Worm (Caenorhabditis elegans) whole organism, dauer: ENCODE measurements around the gene D2045.9.
"Not testable (repeated sequence)": the region's sequence is repeated elsewhere in the genome, so short reads cannot be mapped to it uniquely, and the experiment has no call there.

Experiments
- unc-62 ChIP-seq: sonication (generic microtip); optimal IDR thresholded peaks from 2 replicates; lab custom pipeline; 2017; ENCODE audit warnings: missing biosample characterization, missing genetic modification reagents, missing genetic modification characterization

Gene D2045.9

DNA sequence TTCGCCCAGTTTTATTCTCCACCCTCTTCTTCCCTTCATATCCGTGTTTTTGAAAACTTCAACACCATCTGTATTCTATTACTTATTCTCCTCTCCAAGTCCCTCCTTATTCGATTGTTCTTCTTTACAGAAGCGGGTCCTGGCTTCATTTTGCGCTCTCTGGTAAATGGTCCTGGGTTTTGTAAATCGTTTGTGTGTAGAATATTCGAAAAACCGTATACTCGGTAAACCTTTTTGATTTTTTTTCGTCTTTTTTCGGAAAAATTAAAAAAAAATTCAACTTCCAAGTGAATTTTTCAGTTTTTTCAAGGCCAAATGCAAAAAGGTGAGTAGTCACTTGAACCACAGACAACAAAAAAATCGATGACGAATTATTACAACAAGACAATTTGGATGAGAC, at the start of gene D2045.9:
D2045.9 (plus strand) TSS at position 301 of the 400 bp plus-strand sequence.
- TF ChIP-seq unc-62 (GFP tag; lab: Kevin White, UChicago): no peak

DNA sequence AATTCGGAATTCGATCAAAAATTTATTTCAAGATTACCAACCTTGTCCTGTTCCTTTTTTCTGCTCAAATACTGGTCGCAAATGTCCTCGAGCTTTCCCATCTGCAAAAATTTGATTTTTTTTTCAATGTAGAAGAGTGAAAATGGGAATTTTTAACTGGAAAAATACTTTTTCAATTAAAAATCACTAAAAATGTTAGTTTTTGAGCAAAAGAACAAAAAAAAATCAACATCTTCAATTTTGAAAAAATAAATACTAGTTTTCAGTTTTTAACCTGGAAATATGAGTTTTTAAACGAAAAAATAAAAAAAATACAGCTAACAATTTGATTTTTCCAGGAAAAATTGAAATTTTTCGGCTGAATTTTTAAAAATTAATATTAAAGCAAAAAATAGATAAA, 47.2 kb upstream of the D2045.9 start, which contains the start of gene prp-3:
prp-3 (minus strand) TSS at position 101 of the 400 bp plus-strand sequence.
- no peak for TF ChIP-seq unc-62 (GFP tag; lab: Kevin White, UChicago)

DNA sequence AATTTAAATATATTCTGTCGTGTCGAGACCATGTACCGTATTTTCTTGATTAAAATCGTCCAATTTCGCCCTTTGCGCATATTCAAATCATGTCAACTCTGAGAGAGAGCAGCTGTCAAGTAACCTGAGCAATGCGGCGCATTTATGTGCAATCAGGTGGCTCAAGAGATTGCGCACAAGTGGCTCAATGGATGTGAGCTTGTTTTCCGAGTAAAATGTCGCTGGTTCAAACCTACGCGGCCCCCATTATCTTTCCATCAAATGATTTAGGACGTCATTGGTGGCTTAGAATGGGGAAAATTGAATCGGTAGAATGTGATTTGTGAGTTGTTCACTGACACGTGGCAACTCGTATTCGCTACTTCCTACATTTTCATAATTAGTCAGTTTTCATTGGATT, 42.9 kb upstream of the D2045.9 start:
- TF ChIP-seq unc-62 (GFP tag; lab: Kevin White, UChicago): no peak

DNA sequence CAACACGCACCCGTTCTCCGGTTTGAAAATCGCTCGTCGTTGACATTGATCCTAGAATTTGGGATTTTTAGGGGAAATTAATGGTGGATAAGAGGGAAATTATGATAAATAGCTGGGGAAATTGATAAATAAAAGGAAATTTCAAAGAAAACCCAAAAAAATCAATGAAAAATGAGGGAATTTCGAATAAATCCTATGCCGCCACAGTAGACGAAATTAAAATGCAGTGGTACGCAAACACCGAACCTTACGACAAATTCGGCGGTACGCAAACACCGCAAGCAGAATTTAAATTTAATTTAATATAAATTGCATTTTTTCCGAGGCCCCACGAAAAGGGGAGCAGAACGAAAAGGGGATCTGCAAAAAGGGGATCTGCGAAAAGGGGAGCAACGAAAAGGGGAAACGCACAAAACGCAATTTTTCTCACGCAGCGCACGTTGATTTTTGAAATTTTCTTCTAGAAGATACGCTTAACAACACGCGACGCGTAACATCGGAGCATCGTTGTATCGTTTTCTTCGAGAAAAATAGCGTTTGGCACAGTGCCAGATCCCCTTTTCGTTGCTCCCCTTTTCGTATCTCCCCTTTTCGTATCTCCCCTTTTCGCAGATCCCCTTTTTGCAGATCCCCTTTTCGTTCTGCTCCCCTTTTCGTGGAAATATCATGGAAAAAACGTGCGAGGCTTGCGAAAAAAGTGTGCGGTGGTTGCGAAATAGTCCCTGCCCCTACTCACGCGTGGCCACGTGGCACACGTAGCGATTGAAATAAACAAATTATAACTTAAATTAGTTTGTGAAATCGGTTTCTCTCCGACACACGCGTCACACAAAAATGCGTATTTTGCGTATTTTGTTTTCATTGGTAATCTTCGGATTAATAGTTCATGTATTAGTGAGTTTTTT, 38.9 kb upstream of the D2045.9 start, which contains the start of the genes smrd-1 and enu-3.1:
smrd-1 (minus strand) TSS at position 51 of the 905 bp plus-strand sequence.
enu-3.1 (plus strand) TSS at position 339 of the 905 bp plus-strand sequence.
- TF ChIP-seq unc-62 (GFP tag; lab: Kevin White, UChicago): not testable (repeated sequence)

DNA sequence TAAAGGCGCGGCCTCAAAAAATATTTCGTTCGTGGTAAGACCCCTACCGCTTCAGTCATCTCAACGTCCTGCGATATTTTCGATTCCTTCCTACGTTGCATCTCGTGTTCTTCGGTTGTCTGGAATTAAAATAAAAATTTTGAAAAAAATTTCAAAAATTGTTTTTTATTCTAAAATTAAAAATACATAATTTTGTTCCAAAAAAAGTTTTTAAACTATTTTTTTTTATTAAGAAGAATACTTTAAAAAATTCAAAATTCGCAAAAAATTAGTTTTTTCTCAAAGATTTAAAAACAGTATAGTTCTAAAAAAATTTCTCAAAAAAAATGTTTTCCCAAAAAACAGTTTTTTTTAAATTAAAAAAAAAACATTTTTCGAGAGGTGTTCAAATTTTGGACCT, 36.3 kb upstream of the D2045.9 start, which contains the start of gene H04D03.6:
H04D03.6 (minus strand) TSS at position 101 of the 400 bp plus-strand sequence.
- TF ChIP-seq unc-62 (GFP tag; lab: Kevin White, UChicago): not testable (repeated sequence)

DNA sequence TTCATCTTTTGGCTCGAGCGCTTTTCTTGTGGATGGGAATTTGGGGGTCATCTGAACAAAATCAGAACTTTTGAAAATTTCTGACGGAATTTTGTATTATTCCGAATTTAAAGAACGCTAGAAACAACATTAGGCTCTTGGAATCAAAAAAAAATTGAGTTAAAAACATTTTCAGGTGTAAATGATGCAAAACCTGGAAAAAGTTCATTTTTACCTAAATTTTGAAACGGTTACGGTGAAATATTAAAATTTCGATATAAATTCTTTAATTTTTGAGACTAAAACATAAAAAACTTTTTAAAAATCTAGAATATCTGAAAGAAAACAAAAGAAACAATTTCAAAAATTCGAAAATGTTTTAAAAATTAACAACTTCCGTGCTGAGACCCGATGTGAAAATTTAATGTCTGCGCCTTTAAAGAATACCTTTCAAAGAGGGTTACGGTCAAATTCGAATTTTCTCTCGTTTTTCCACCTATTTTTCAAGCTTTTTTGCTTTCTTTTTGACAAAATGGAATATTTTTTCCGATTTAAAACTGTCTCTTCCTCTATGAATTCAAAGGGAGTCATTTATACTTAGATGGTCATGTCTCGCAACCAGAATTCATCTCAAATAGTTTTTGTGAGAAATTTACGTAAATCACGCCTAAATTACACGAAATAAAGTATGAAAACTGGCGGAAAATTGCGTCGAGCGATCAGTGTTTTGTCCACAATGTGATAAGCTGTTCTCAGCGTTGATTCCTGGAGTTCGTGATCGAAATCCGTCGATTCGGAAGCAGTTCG, 32.5 kb upstream of the D2045.9 start, which contains the start of the genes H04D03.2 and ecps-2:
H04D03.2 (minus strand) TSS at position 51 of the 786 bp plus-strand sequence.
ecps-2 (plus strand) TSS at position 736 of the 786 bp plus-strand sequence.
- TF ChIP-seq unc-62 (GFP tag; lab: Kevin White, UChicago): no peak

DNA sequence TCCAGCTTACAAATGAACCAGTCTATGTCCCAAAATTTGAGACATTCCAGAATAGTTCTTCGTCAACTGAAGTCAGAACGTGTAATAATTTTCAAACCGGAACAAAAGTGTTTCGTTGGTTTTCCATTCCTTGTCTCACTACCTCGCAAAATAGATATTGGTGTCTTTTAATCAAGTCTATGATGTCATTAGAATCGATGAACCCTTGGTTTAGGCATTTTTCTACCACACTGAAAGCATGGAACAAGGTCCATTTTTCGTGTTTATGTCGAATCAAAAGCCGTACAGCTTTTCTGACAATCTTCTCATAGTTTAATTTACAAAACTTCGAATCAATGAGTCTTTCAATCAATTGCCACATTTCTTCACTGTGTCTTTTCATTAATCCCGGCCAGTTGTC, 28.3 kb upstream of the D2045.9 start, which contains the start of gene H04D03.7:
H04D03.7 (minus strand) TSS at position 101 of the 400 bp plus-strand sequence.
- TF ChIP-seq unc-62 (GFP tag; lab: Kevin White, UChicago): no peak

DNA sequence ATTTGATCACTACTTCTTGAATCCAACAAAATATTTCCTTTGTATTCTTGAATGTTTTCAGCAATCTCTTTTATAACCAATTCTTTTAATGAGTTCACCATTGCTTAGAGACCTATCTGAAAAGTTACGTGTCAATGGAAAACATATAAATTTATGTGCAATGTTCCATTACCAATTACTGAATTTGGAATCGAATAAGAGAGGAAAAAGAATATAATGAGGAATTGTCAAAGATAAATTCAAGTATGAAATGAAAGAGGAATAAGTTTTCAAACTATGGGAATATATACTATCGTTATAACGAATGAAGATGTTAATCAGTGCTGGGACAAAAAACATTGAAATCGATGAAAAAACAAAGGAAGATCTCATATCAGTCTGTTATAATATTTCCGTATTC, 24.0 kb upstream of the D2045.9 start, which contains the start of gene H04D03.4:
H04D03.4 (minus strand) TSS at position 101 of the 400 bp plus-strand sequence.
- no peak for TF ChIP-seq unc-62 (GFP tag; lab: Kevin White, UChicago)

DNA sequence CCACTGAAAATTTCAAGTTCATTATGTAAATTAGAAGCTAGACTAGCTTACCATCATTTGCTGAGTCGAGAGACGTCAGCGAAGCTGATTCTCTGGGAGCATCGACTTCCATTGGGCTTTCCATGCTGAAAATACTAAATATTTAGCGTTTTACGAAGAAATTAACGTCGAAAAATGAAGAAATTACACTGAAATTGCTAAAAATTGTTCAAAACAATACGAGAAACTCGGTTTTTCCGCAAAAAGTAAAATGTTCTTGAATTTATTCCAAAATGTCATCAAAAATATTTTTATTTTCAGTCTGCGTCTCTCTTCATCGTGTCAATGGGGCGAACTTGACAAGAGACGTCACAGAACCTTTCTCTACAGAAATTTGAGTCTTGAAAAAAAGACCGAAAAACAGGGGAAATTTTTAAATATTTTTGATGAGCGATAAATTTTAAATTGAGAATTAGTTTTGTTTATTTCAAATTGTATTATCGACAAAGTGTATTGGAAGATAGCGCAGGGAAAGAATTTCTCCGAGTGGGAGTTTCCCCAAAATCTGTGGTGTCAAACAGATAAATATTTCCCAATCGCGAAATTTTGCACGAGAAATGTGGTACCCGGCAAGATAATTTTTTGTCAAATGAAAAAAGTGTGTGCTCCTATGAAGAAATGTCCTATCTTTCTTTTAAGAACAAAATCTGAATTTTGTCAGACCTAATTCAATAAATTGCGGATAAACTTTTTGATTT, 14.4 kb upstream of the D2045.9 start, which contains the start of gene ecps-1:
ecps-1 (minus strand) TSS at position 125 of the 737 bp plus-strand sequence.
- TF ChIP-seq unc-62 (GFP tag; lab: Kevin White, UChicago): no peak

DNA sequence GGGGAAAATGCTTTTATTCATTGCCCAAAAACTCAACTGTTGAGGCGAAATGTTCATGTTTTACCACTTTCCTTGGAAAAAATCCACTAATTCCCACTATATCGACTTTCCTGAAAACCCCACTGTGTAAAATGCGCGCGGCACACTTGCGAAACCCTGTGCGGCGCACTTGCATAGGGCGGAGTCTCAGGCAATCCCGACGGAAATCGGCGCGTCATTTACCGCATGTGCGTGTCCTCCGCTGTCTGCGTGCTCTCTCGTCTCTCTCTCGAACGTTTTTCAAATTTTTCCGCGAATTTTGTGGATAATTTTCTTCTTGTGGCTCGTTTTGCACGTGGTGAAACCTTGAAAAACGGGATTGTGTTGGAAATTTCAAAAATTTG, 13.9 kb upstream of the D2045.9 start, which contains the start of gene atx-2:
atx-2 (plus strand) TSS at position 226 of the 383 bp plus-strand sequence.
- no peak for TF ChIP-seq unc-62 (GFP tag; lab: Kevin White, UChicago)

DNA sequence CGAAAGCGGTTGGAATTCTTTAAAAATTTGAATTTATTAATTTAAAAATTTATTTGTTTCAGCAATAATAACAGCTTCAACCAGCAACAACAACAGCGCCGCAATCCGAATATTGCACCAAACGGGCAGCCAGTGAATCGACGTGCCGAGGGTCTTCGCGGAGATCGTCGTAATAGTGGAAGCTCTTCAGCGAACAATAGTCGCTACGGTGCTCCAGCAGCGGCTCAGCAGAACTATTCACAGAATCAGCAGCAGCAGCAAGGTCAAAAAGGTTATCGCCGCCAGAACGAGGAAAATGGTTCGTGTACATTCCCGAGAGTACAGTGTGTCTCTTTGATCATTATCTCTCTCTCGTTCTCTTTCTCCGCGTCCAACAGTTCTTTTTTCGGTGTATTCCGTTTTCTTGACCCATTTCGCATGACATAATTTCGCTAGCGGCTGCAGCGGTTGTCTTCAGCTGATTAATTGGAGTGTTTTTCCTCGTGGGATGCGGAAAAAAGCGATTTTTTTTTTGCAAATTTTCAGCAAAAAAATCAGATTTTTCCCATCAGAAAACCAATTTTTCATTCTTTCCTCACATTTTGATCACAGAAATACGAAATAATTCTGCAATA, 12.0 kb upstream of the D2045.9 start:
- no peak for TF ChIP-seq unc-62 (GFP tag; lab: Kevin White, UChicago)

DNA sequence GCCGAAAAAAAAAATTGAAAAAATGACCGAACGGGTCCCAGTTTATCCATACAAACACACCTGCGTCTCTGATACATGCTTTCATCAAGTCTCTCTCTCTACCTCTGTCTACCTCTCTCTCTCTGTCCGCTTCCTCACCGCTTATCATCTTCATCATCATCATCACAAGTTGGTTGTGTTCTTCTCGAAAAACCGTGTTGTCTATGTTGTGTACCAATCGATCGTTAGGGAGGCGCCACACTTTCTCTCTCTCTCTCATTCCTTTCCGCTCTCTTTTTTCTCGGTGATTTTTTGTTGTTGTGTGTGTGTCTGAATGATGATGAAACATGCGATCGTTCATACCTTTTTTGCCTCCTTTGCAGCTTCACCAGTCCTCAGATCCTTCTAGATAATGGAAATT, 11.4 kb upstream of the D2045.9 start:
- no peak for TF ChIP-seq unc-62 (GFP tag; lab: Kevin White, UChicago)

DNA sequence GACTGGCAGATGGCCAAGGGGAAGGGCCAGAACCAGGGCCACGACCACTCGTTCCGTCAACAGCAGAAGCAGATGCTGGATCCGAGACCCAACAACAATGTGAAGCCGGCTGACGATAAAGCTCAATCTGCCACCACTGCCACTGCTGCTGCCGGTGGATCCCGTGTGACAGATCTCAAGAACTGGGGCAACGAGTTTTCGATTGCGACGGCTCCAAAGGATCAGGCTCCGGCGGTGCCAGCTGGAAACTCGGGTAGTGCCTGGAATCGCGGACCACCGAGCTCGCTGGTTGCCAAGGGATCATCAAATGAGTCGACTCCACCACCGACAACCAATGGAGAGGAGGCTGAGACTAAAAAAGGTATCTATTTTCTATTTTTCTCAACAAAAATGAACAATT, 10.6 kb upstream of the D2045.9 start:
- TF ChIP-seq unc-62 (GFP tag; lab: Kevin White, UChicago): no peak

DNA sequence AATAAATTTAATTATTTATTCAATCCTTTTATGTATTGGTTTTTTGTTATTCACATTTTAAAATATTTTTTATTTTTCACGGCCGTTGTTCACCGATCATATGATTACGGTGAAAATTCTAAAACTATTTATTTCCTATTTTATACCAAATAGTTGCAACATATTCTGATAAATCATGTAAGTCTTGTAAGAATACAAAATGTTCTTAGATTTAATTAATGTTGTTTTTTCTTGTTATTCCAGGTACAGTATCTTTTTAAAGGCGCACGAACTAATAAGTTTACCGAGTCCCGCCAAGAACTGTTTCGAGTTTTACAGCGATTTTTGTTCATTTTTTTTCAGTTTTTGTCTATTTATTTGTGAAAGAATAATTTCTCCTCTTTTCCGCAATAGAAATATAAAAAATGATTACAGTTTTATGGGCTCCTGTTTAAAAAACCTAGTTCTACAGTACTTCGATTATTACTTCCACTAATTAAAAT, 5.4 kb upstream of the D2045.9 start, which contains the start of gene D2045.5:
D2045.5 (minus strand) TSS at position 51 of the 482 bp plus-strand sequence.
- no peak for TF ChIP-seq unc-62 (GFP tag; lab: Kevin White, UChicago)
